Fruit fly (Drosophila melanogaster) whole organism, embryonic: ENCODE data around the gene CG17233.
A peak's percentile ranks its signal among the peaks of the same experiment; 100 is the strongest.

ENCODE experiments used
- Awh ChIP-seq: fragments of 200-800 bp; sonication (Bioruptor generic); IDR thresholded peaks from 2 replicates; pipeline ENCODE4, ENCODE4 v1.3.6; 2022; ENCODE audit warnings: missing biosample characterization, missing genetic modification characterization
- Bgb ChIP-seq: fragments of 200-800 bp; sonication (Bioruptor generic); IDR thresholded peaks from 2 replicates; pipeline ENCODE4 v1.3.6; 2022; ENCODE audit warnings: missing biosample characterization, missing genetic modification characterization; ENCODE audit not compliant: partially characterized antibody
- CG10431 ChIP-seq: fragments of 200-800 bp; sonication (Bioruptor generic); optimal IDR thresholded peaks from 3 replicates; lab custom pipeline; 2018; ENCODE audit warnings: missing biosample characterization, mild to moderate bottlenecking, missing genetic modification characterization
- CG10462 ChIP-seq: fragments of 200-800 bp; sonication (Bioruptor generic); optimal IDR thresholded peaks from 2 replicates; lab custom pipeline; 2016; ENCODE audit warnings: missing biosample characterization, missing genetic modification characterization
- CG12236 ChIP-seq: fragments of 200-800 bp; sonication (Bioruptor generic); optimal IDR thresholded peaks from 2 replicates; lab custom pipeline; 2016; ENCODE audit warnings: missing biosample characterization, missing genetic modification characterization
- CG15601 ChIP-seq: fragments of 200-800 bp; sonication (Bioruptor generic); optimal IDR thresholded peaks from 3 replicates; lab custom pipeline; 2019; ENCODE audit warnings: missing biosample characterization, mild to moderate bottlenecking, missing genetic modification characterization, moderate library complexity
- CG16815 ChIP-seq: fragments of 200-800 bp; sonication (Bioruptor generic); optimal IDR thresholded peaks from 3 replicates; lab custom pipeline; 2017; ENCODE audit warnings: missing biosample characterization, mild to moderate bottlenecking, missing genetic modification characterization
- CG16863 ChIP-seq: fragments of 200-800 bp; sonication (Bioruptor generic); optimal IDR thresholded peaks from 3 replicates; lab custom pipeline; 2016; ENCODE audit warnings: missing biosample characterization, missing genetic modification characterization
- CG33557 ChIP-seq: fragments of 200-800 bp; sonication (Bioruptor generic); optimal IDR thresholded peaks from 2 replicates; lab custom pipeline; 2019; ENCODE audit warnings: missing biosample characterization, mild to moderate bottlenecking, missing genetic modification characterization, moderate library complexity
- CG3407 ChIP-seq: fragments of 200-800 bp; sonication (Bioruptor generic); optimal IDR thresholded peaks from 2 replicates; lab custom pipeline; 2018; ENCODE audit warnings: missing biosample characterization, mild to moderate bottlenecking, missing genetic modification characterization
- CG4328 ChIP-seq: fragments of 200-800 bp; sonication (Bioruptor generic); optimal IDR thresholded peaks from 3 replicates; lab custom pipeline; 2017; ENCODE audit warnings: missing biosample characterization, missing genetic modification reagents, missing genetic modification characterization
- CG5953 ChIP-seq: fragments of 200-800 bp; sonication (Bioruptor generic); IDR thresholded peaks from 2 replicates; pipeline ENCODE4 v1.3.6; 2022; ENCODE audit warnings: missing biosample characterization, missing genetic modification characterization
- Chrac-16 ChIP-seq: fragments of 200-800 bp; sonication (Bioruptor generic); optimal IDR thresholded peaks from 3 replicates; lab custom pipeline; 2016; ENCODE audit warnings: missing biosample characterization, missing genetic modification characterization
- Gsc ChIP-seq: fragments of 200-800 bp; sonication (Bioruptor generic); IDR thresholded peaks from 2 replicates; pipeline ENCODE4 v1.3.6; 2022; ENCODE audit warnings: missing biosample characterization, missing genetic modification characterization
- MBD-R2 ChIP-seq: fragments of 200-800 bp; sonication (Bioruptor generic); IDR thresholded peaks from 2 replicates; pipeline ENCODE4 v1.3.6; 2022; ENCODE audit warnings: missing biosample characterization, missing genetic modification characterization
- Nf-YA ChIP-seq: fragments of 200-800 bp; sonication (Bioruptor generic); IDR thresholded peaks from 2 replicates; pipeline ENCODE4 v1.3.6; 2022; ENCODE audit warnings: missing biosample characterization, missing genetic modification characterization
- Spps ChIP-seq: fragments of 200-800 bp; sonication (Bioruptor generic); optimal IDR thresholded peaks from 2 replicates; lab custom pipeline; 2018; ENCODE audit warnings: missing biosample characterization, mild to moderate bottlenecking, missing genetic modification characterization
- Xrp1 ChIP-seq: fragments of 200-800 bp; sonication (Bioruptor generic); IDR thresholded peaks from 2 replicates; pipeline ENCODE4 v1.3.6; 2022; ENCODE audit warnings: missing biosample characterization, missing genetic modification characterization
- amos ChIP-seq: fragments of 200-800 bp; sonication (Bioruptor generic); IDR thresholded peaks from 2 replicates; pipeline ENCODE4 v1.3.6; 2022; ENCODE audit warnings: missing biosample characterization, missing genetic modification characterization; ENCODE audit not compliant: partially characterized antibody
- ara ChIP-seq: fragments of 200-800 bp; sonication (Bioruptor generic); IDR thresholded peaks from 2 replicates; pipeline ENCODE4 v1.3.6; 2022; ENCODE audit warnings: missing biosample characterization, missing genetic modification characterization
- chm ChIP-seq: fragments of 200-800 bp; sonication (Bioruptor generic); IDR thresholded peaks from 2 replicates; pipeline ENCODE4 v1.3.6; 2022; ENCODE audit warnings: missing biosample characterization, missing genetic modification characterization
- chn ChIP-seq: fragments of 200-800 bp; sonication (Bioruptor generic); optimal IDR thresholded peaks from 2 replicates; lab custom pipeline; 2016; ENCODE audit warnings: missing biosample characterization, missing genetic modification characterization
- dati ChIP-seq: fragments of 200-800 bp; sonication (Bioruptor generic); IDR thresholded peaks from 2 replicates; pipeline ENCODE4 v1.3.6; 2022; ENCODE audit warnings: missing biosample characterization, missing genetic modification characterization
- dmrt99B ChIP-seq: fragments of 200-800 bp; sonication (Bioruptor generic); optimal IDR thresholded peaks from 2 replicates; lab custom pipeline; 2018; ENCODE audit warnings: missing biosample characterization, mild to moderate bottlenecking, missing genetic modification characterization, moderate library complexity
- eve ChIP-seq, 2 experiments: fragments of >200 bp; optimal IDR thresholded peaks; 2 replicates each; lab custom pipeline; 2017; ENCODE audit warnings: missing biosample characterization in 2 of 2, missing genetic modification characterization in 2 of 2
- fd64A ChIP-seq: fragments of 200-800 bp; sonication (Bioruptor generic); optimal IDR thresholded peaks from 3 replicates; lab custom pipeline; 2018; ENCODE audit warnings: missing biosample characterization, mild to moderate bottlenecking, missing genetic modification characterization
- gcm ChIP-seq: fragments of 200-800 bp; sonication (Bioruptor generic); optimal IDR thresholded peaks from 2 replicates; lab custom pipeline; 2019; ENCODE audit warnings: missing biosample characterization, mild to moderate bottlenecking, missing genetic modification characterization, moderate library complexity
- klu ChIP-seq: fragments of 200-800 bp; sonication (Bioruptor generic); IDR thresholded peaks from 2 replicates; pipeline ENCODE4 v1.3.6; 2022; ENCODE audit warnings: missing biosample characterization, missing genetic modification characterization
- lab ChIP-seq: fragments of 200-800 bp; sonication (Bioruptor generic); optimal IDR thresholded peaks from 3 replicates; lab custom pipeline; 2017; ENCODE audit warnings: missing biosample characterization, missing genetic modification characterization, mild to moderate bottlenecking, moderate library complexity, missing genetic modification reagents
- mam ChIP-seq: fragments of 200-800 bp; sonication (Bioruptor generic); optimal IDR thresholded peaks from 3 replicates; lab custom pipeline; 2016; ENCODE audit warnings: missing biosample characterization, missing genetic modification characterization
- nmo ChIP-seq: fragments of 200-800 bp; sonication (Bioruptor generic); optimal IDR thresholded peaks from 2 replicates; lab custom pipeline; 2018; ENCODE audit warnings: missing biosample characterization, mild to moderate bottlenecking, missing genetic modification characterization, moderate library complexity
- sd ChIP-seq: fragments of 200-800 bp; sonication (Bioruptor generic); optimal IDR thresholded peaks from 3 replicates; lab custom pipeline; 2018; ENCODE audit warnings: missing biosample characterization, mild to moderate bottlenecking, missing genetic modification characterization, moderate library complexity
- sens-2 ChIP-seq: fragments of 200-800 bp; sonication (Bioruptor generic); IDR thresholded peaks from 2 replicates; pipeline ENCODE4 v1.3.6; 2022; ENCODE audit warnings: missing biosample characterization, missing genetic modification characterization
- so ChIP-seq: fragments of 200-800 bp; sonication (Bioruptor generic); IDR thresholded peaks from 3 replicates; pipeline ENCODE4 v1.3.6; 2022; ENCODE audit warnings: missing biosample characterization, missing genetic modification characterization
- tap ChIP-seq: fragments of 200-800 bp; optimal IDR thresholded peaks from 3 replicates; lab custom pipeline; 2019; ENCODE audit warnings: missing biosample characterization, mild to moderate bottlenecking, missing genetic modification characterization, moderate library complexity
- tin ChIP-seq: fragments of 200-800 bp; sonication (Bioruptor generic); optimal IDR thresholded peaks from 3 replicates; lab custom pipeline; 2016; ENCODE audit warnings: missing biosample characterization, missing genetic modification characterization

CG17233 gene

DNA sequence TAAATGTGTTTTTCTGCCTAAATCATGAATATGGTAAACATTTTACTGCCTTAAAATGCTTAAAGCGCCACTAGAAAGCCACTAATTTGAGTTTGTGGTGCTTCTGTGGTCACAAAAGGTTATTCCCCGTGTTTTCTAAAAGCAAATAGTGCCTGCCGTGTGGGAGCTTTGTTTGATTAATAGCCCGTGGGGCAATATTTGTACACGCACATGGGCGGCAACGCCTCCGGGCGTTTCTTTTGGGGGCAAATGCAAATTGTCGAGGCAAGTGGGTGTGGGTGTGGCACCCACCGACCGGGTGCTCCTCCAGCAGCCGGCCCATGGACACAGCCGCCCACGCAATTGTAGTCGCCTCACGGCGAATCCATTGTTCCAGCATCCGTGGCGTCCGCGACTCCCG lies 34.2 kb upstream of the CG17233 start (continued):
- TF ChIP-seq so (GFP tag; lab: Robert Waterston, UW) (no peak), lab (GFP tag; lab: Kevin White, UChicago) (peak; percentile 49), dmrt99B (tag; lab: Kevin White, UChicago) (no peak), Nf-YA (peak; percentile 52), ara (GFP tag; lab: Robert Waterston, UW) (peak; percentile 22; the same call in 1 of the 2 replicates), CG10431 (no peak), CG3407 (peak; percentile 51), Xrp1 (GFP tag; lab: Robert Waterston, UW) (peak; percentile 46), nmo (GFP tag; lab: Kevin White, UChicago) (no peak), Awh (GFP tag; lab: Robert Waterston, UW) (0 out of 2 replicates have a peak, but pooled peaks have one; percentile 24), MBD-R2 (no peak), fd64A (GFP tag; lab: Kevin White, UChicago) (peak; percentile 25), CG5953 (no peak)

DNA sequence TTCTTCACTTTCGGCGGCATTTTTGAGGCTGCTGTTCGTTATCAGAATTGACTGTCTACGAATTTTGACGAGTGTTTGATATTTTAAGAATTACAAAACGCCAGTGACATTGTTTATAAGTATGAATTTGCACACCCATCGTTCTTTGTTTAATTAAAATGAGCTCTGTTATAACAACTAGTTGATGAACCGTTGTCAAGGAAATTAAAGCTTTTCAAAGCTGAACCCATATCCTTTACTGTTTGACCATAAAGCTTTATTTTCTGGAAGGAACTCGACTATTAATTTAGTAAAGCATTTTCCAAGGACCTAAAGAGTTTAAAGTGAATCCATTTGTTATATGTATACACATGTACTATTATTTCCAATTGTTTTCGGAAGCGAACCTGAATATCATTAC lies 33.5 kb upstream of the CG17233 start, which contains the start of gene CG17122:
TSS of gene CG17122 (minus strand) at position 101 of the 400 bp plus-strand sequence.
- TF ChIP-seq klu (GFP tag; lab: Robert Waterston, UW) (no peak), dati (GFP tag; lab: Robert Waterston, UW) (no peak), sd (tag; lab: Kevin White, UChicago) (no peak), CG5953 (no peak), CG15601 (tag; lab: Kevin White, UChicago) (no peak), CG33557 (GFP tag; lab: Kevin White, UChicago) (no peak), CG12236 (GFP tag; lab: Kevin White, UChicago) (no peak), Bgb (GFP tag; lab: Robert Waterston, UW) (no peak), Spps (no peak)

DNA sequence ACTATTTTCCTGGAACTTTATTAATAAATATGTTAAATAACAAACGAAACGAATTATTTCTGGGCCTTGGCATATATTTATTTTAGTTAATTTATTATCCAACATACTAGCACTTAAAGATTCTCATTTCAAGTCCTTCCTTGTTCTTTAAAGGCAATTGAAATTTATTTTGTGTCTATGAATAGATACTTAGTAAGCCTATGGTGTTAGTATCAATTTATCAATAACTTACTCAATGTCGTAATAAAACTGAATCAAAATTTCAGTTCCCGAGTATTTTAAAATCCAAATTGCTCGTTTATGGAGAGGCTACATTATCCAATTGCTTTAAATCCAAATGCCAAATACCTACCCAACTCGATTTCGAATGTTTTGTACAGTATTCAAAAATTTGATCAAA lies 23.8 kb upstream of the CG17233 start, which contains the start of gene CG32228:
TSS of gene CG32228 (plus strand) at position 301 of the 400 bp plus-strand sequence.
- TF ChIP-seq eve (GFP tag; optimal IDR thresholded peaks at IDR 0.05; lab: Kevin White, UChicago), result no peak
- no peak for TF ChIP-seq mam (GFP tag; lab: Kevin White, UChicago)
- no peak for TF ChIP-seq CG10462 (GFP tag; lab: Kevin White, UChicago)
- TF ChIP-seq Gsc (GFP tag; lab: Robert Waterston, UW), result no peak
- no peak for TF ChIP-seq gcm (GFP tag; lab: Kevin White, UChicago)
- TF ChIP-seq tin (GFP tag; lab: Kevin White, UChicago), result no peak
- no peak for TF ChIP-seq CG16863 (GFP tag; lab: Kevin White, UChicago)
- no peak for TF ChIP-seq chn
- TF ChIP-seq sens-2 (GFP tag; lab: Robert Waterston, UW), result no peak
- TF ChIP-seq CG4328 (GFP tag; lab: Kevin White, UChicago), result no peak
- no peak for TF ChIP-seq chm
- TF ChIP-seq Chrac-16 (GFP tag; lab: Kevin White, UChicago), result no peak
- TF ChIP-seq CG16815 (GFP tag; lab: Kevin White, UChicago), result no peak
- no peak for TF ChIP-seq amos
- TF ChIP-seq Awh (GFP tag; lab: Robert Waterston, UW), result no peak
- no peak for TF ChIP-seq tap (tag; lab: Kevin White, UChicago)
